Worm (Caenorhabditis elegans): ENCODE data around the gene fbxa-142.

ce11 chrV:16175757-16176156 is 44.6 kb upstream of the fbxa-142 start, which contains the start of gene cyp-33D1:
- TF ChIP-seq ref-1 (GFP tag; conservative IDR thresholded peaks at IDR 0.05) (no peak), cog-1 (tag; optimal IDR thresholded peaks at IDR 0.05) (no peak), flt-1 (GFP tag; IDR thresholded peaks at IDR 0.05) (no peak), ztf-29 (GFP tag; IDR thresholded peaks at IDR 0.05) (no peak)

All from whole organism, midembryonic.